Worm (Caenorhabditis elegans): ENCODE results near the gene pqn-57.
A peak's percentile ranks its signal among the peaks of the same experiment; 100 is the strongest.

Gene pqn-57

ce11 chrX:8320889-8321288 is at the start of gene pqn-57:
Gene pqn-57, minus strand, starts transcription at chrX:8320989.
- no peak for TF ChIP-seq lag-1 (GFP tag; IDR thresholded peaks at IDR 0.05)
- no peak for TF ChIP-seq lsl-1 (GFP tag; optimal IDR thresholded peaks at IDR 0.05)
- TF ChIP-seq madf-10 (tag; optimal IDR thresholded peaks at IDR 0.05), result no peak
- TF ChIP-seq ztf-3 (GFP tag; optimal IDR thresholded peaks at IDR 0.05), result no peak
- TF ChIP-seq tbx-9 (tag; optimal IDR thresholded peaks at IDR 0.05; ENCODE audit: borderline replicate concordance), result no peak
- no peak for TF ChIP-seq dpff-1 (tag; optimal IDR thresholded peaks at IDR 0.05)
- TF ChIP-seq F10E7.11 (tag; optimal IDR thresholded peaks at IDR 0.05), result no peak
- TF ChIP-seq snpc-3.4 (tag; optimal IDR thresholded peaks at IDR 0.05), result no peak
- TF ChIP-seq cebp-1 (GFP tag; IDR thresholded peaks at IDR 0.05), result no peak
- TF ChIP-seq cebp-1 (tag; optimal IDR thresholded peaks at IDR 0.05), result no peak
- no peak for TF ChIP-seq Y95B8A.8 (GFP tag; IDR thresholded peaks at IDR 0.05)
- TF ChIP-seq somi-1 (GFP tag; optimal IDR thresholded peaks at IDR 0.05), result no peak
- TF ChIP-seq K12H6.12 (tag; optimal IDR thresholded peaks at IDR 0.05), result no peak
- no peak for TF ChIP-seq attf-5 (GFP tag; optimal IDR thresholded peaks at IDR 0.05)
- no peak for TF ChIP-seq hsf-1 (GFP tag; IDR thresholded peaks at IDR 0.05)
- no peak for TF ChIP-seq egl-44 (GFP tag; IDR thresholded peaks at IDR 0.05)
- no peak for TF ChIP-seq hmg-20 (GFP tag; IDR thresholded peaks at IDR 0.05)
- TF ChIP-seq F39B2.1 (GFP tag; IDR thresholded peaks at IDR 0.05), result no peak
- TF ChIP-seq lin-26 (GFP tag; IDR thresholded peaks at IDR 0.05), result no peak
- no peak for TF ChIP-seq Y79H2A.3 (GFP tag; conservative IDR thresholded peaks at IDR 0.05)
- no peak for TF ChIP-seq let-526 (GFP tag; IDR thresholded peaks at IDR 0.05)

ce11 chrX:8368210-8368609 is 47.4 kb upstream of the pqn-57 start:
- 0 out of 2 replicates have a peak, but pooled peaks have one; percentile 43 for TF ChIP-seq Y53G8AR.9 (GFP tag; conservative IDR thresholded peaks at IDR 0.05)
- TF ChIP-seq aptf-2 (GFP tag; conservative IDR thresholded peaks at IDR 0.05), result no peak
- peak; percentile 65 for TF ChIP-seq K11D2.4 (GFP tag; IDR thresholded peaks at IDR 0.05)
- 0 out of 2 replicates have a peak, but pooled peaks have one; percentile 53 for TF ChIP-seq let-526 (GFP tag; IDR thresholded peaks at IDR 0.05)
- TF ChIP-seq hmg-20 (GFP tag; IDR thresholded peaks at IDR 0.05), result peak; percentile 35; the same call in 1 of the 2 replicates
- peak; percentile 44 for TF ChIP-seq atf-7 (tag; optimal IDR thresholded peaks at IDR 0.05)
- TF ChIP-seq snpc-4 (GFP tag; optimal IDR thresholded peaks at IDR 0.05), result no peak
- TF ChIP-seq snpc-4 (tag; optimal IDR thresholded peaks at IDR 0.05), result peak in 1 of 4 experiments; percentile 48
- TF ChIP-seq nhr-80 (tag; optimal IDR thresholded peaks at IDR 0.05), result peak; percentile 95
- no peak; the same call in 1 of the 2 replicates for TF ChIP-seq B0336.3 (GFP tag; IDR thresholded peaks at IDR 0.05)
- peak; percentile 46; the same call in 1 of the 2 replicates for TF ChIP-seq lir-1 (GFP tag; conservative IDR thresholded peaks at IDR 0.05)
- no peak for TF ChIP-seq hsf-1 (GFP tag; IDR thresholded peaks at IDR 0.05)
- peak; percentile 45 for TF ChIP-seq madf-10 (tag; optimal IDR thresholded peaks at IDR 0.05)
- peak; percentile 8 for TF ChIP-seq tlf-1 (GFP tag; optimal IDR thresholded peaks at IDR 0.05)
- no peak for TF ChIP-seq lin-54 (GFP tag; optimal IDR thresholded peaks at IDR 0.05)
- TF ChIP-seq lin-40 (tag; optimal IDR thresholded peaks at IDR 0.05), result peak; percentile 78
- no peak for TF ChIP-seq ceh-58 (GFP tag; IDR thresholded peaks at IDR 0.05)
- peak; percentile 53 for TF ChIP-seq K12H6.12 (tag; optimal IDR thresholded peaks at IDR 0.05)
- TF ChIP-seq let-607 (tag; optimal IDR thresholded peaks at IDR 0.05), result peak in 1 of 2 experiments; percentile 28
- TF ChIP-seq ztf-18 (tag; optimal IDR thresholded peaks at IDR 0.05), result peak; percentile 93
- peak; percentile 34 for TF ChIP-seq ceh-27 (GFP tag; optimal IDR thresholded peaks at IDR 0.05)
- TF ChIP-seq F57C9.4 (tag; optimal IDR thresholded peaks at IDR 0.05), result no peak
- no peak for TF ChIP-seq ekl-4 (GFP tag; IDR thresholded peaks at IDR 0.05)
- peak; percentile 29 for TF ChIP-seq F23B12.7 (tag; optimal IDR thresholded peaks at IDR 0.05; ENCODE audit: insufficient read depth)
- TF ChIP-seq rcor-1 (GFP tag; IDR thresholded peaks at IDR 0.05), result 0 out of 2 replicates have a peak, but pooled peaks have one; percentile 47
- TF ChIP-seq D2030.7 (GFP tag; IDR thresholded peaks at IDR 0.05), result no peak
- TF ChIP-seq hmg-1.2 (GFP tag; IDR thresholded peaks at IDR 0.05), result peak; percentile 46
- TF ChIP-seq tbx-9 (tag; optimal IDR thresholded peaks at IDR 0.05; ENCODE audit: borderline replicate concordance), result no peak
- peak in 1 of 3 experiments; percentile 74 for TF ChIP-seq lin-35 (GFP tag; optimal IDR thresholded peaks at IDR 0.05)
- TF ChIP-seq B0261.1 (tag; optimal IDR thresholded peaks at IDR 0.05), result peak; percentile 3
- peak; percentile 64; the same call in 1 of the 2 replicates for TF ChIP-seq cebp-1 (GFP tag; IDR thresholded peaks at IDR 0.05)
- peak; percentile 82 for TF ChIP-seq cebp-1 (tag; optimal IDR thresholded peaks at IDR 0.05)
- no peak for TF ChIP-seq hlh-26 (GFP tag; conservative IDR thresholded peaks at IDR 0.05)
- TF ChIP-seq attf-5 (GFP tag; optimal IDR thresholded peaks at IDR 0.05), result peak; percentile 58
